Fruit fly (Drosophila melanogaster): ENCODE measurements around the gene CG34034.
"Not testable (repeated sequence)": the region's sequence is repeated elsewhere in the genome, so short reads cannot be mapped to it uniquely, and the experiment has no call there.

The CG34034 gene

dm6 chr3R:21739750-21740319 is 925 bp upstream of the CG34034 start, which contains the start of gene CG5849:
Gene CG5849, plus strand, starts transcription at chr3R:21740105.
- peak; percentile 30 for TF ChIP-seq noc (tag; optimal IDR thresholded peaks at IDR 0.05)

DNA sequence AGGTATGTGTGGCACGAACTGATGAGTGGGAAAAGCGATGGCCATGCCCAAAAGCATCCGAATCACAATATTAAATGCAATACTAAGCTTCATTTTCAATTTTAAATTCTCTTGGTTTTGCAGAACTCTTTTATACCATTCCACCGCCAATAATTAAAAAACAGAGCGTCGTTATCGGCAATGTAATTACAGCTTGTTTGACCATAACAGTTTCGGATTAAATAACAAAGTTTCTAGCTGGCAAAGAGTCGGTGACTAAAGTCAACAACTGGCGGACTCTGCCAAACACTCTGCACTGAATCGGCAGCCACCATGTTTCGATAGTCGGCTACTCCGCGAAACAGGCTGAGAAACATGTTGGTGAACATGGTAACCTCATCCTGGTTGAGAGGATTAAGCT is 1.6 kb downstream of the CG34034 start, which contains the start of gene CG42870:
CG42870 (minus strand) TSS at position 101 of the 400 bp plus-strand sequence.
- TF ChIP-seq noc (tag; optimal IDR thresholded peaks at IDR 0.05) = no peak

dm6 chr3R:21736749-21737148 is 2.2 kb downstream of the CG34034 start, which contains the start of gene CG42869:
Gene CG42869, minus strand, starts transcription at chr3R:21736849.
- no peak for TF ChIP-seq noc (tag; optimal IDR thresholded peaks at IDR 0.05)

DNA sequence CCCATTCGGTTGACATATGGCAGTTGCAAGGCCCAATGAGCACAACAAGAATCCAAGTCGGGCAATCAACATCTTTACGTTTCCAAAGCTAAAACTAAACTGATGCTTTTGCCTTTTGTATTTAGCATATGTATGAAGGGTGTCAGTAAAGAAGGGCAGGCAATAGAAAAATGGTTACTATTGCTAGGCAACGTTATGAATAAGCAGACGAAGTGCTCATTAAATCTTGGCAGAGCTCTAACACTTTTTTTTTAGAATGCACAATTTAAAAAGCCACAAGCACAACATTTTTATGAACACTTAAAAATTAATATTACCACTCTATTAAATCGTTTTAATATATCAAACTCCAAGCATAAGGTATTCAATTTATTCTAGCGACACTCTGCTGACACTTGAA is 2.7 kb downstream of the CG34034 start, which contains the start of gene Sfp93F:
Sfp93F (minus strand) TSS at position 101 of the 400 bp plus-strand sequence.
- not testable (repeated sequence) for TF ChIP-seq noc (tag; optimal IDR thresholded peaks at IDR 0.05)

DNA sequence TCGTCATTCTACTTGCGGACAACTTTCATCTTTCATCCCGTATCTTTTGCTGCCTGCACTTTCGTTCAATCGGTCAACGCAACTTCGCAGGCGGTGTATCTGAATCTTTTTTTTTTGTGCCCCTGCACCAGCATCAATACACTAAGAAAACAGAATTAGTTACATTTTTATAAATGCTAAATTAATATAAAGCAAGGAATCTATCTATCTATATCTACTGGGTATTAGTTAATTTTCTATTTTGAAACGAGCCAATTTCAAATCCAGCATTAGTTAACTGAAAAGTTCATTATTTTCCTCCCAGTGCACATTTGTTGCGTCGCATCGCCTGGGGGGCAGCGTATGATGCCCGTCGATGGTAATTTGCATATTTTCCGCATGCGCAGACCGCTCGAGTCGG is 6.0 kb downstream of the CG34034 start:
- TF ChIP-seq noc (tag; optimal IDR thresholded peaks at IDR 0.05) = no peak

- no peak for TF ChIP-seq noc (tag; optimal IDR thresholded peaks at IDR 0.05)
Measured at dm6 chr3R:21731682-21732081, 7.2 kb downstream of the CG34034 start.

DNA sequence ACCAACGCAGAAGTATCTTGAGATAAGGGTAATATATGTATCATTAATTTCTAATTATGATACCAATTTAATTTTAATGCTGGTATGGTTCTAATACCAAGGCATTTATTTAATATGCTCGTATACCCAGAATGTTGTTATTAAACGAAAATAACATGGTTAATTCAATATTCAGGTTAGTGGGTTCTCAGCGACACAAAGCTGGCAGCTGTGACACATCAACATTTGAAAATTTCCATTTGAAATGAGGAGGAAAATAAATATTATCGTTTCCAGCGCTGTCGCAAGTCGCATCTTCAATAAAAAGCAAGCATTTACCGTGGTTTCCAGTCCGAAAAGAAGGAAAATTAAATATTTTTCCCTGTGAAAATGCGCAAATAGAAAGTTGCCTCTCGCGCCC is 8.0 kb downstream of the CG34034 start:
- TF ChIP-seq noc (tag; optimal IDR thresholded peaks at IDR 0.05) = no peak

DNA sequence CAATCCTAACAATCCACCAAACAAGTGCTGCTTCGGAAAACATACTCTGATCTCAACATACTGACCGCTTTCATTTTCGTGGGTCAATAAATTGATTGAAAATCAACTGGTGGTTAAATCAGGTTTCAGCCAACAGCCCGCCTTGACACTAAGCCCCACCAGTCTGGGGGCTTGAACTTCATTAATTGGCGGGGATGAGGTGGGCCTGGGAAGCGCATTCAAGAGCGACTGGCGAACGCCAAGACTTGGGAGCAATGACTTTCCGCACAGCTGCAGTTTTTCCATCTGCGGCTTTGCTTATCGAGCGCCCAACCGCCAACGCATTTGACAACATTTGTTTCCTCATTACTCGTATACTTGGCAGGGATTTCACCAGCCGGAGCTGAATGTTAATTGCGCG is 12.3 kb downstream of the CG34034 start:
- TF ChIP-seq noc (tag; optimal IDR thresholded peaks at IDR 0.05) = no peak

dm6 chr3R:21722457-21722856 is 16.5 kb downstream of the CG34034 start:
- TF ChIP-seq noc (tag; optimal IDR thresholded peaks at IDR 0.05) = no peak

DNA sequence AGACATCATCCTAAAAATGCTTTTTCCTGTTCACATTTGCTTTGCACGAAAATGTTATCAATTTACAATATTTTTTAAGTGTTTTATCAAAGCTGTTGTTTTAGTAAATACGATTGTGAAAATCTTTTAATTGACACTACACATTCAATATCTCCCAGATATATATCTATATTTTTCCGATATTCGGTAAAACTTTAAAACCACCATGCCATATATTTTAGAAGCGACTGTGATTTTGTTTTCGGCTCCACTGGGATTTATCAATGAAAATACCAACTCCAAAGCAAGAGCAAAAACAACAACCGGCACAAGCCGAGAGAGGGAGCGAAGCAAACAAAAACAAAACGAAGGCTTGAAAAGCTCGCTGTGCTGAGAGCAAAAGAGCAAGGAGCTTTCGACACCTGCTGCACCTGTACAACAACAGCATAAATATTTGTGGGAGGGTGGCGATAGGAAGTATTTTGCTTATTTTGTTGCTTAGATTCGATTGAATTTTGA is 18.9 kb downstream of the CG34034 start:
- peak; percentile 19 for TF ChIP-seq noc (tag; optimal IDR thresholded peaks at IDR 0.05)

DNA sequence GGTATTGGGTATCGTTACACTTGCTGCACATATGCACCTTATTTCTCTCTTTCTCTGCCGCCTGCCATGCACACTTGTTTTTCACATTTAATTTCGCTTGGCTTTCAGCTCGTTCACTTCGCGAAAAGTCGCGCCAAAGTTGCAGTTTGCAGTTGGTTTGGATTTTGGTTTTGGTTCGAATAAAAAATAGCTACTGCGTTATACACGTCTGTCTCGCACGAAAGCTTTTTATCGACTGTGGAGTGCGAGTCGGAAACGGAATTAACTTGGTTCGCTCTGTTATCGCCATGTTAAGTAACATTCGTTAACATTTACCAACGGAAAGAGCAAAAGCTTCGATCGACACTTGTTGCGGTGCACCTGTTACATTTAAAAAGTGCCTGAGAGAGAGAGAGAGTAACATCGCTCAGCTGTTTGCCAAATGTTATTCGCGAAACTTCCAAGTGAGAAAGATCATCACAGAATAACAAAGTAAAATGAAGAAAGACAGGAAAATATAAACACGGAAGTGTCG is 19.4 kb downstream of the CG34034 start, which contains the start of gene CG31176:
CG31176 (minus strand) TSS at position 241 of the 514 bp plus-strand sequence.
- no peak for TF ChIP-seq noc (tag; optimal IDR thresholded peaks at IDR 0.05)

dm6 chr3R:21704439-21704838 is 34.5 kb downstream of the CG34034 start:
- TF ChIP-seq noc (tag; optimal IDR thresholded peaks at IDR 0.05) = no peak

DNA sequence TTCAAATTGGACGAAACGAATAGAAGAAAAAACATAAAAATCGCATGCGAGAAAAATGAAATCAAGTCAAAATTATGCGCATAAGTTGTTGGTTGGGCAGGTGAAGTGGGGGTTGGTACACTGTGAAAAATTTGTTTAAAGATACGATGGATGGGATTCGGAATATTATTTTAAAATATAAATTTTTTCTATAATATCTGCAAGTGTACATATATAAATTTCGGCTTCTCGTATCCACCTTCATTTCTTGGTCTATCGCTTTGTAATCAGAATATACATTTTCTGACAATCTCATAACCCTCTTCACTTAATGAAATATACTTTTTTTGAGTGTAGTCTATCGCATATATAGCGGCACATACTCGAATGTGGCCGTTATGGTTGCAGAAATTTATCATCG is 35.6 kb downstream of the CG34034 start:
- no peak for TF ChIP-seq noc (tag; optimal IDR thresholded peaks at IDR 0.05)

dm6 chr3R:21701529-21701928 is 37.4 kb downstream of the CG34034 start:
- TF ChIP-seq noc (tag; optimal IDR thresholded peaks at IDR 0.05) = no peak

DNA sequence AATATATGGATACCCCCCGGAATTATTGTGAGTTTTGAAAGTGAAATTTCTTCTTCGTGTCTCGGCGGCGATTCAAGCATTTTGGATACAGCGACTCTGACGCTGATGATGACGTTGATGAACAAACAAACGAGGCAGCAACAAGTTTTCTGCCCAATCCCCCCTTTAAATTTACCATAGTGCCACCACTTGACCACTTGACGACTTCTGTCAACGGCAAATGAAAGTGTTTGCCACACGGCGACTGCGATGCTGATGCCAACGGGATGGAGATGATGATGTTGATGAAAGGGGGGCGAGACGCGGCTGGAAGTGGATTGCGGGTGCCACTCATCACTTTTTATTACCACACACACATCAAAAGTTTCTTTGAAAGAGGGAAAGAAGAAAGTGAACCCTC is 38.5 kb downstream of the CG34034 start:
- TF ChIP-seq noc (tag; optimal IDR thresholded peaks at IDR 0.05) = no peak

DNA sequence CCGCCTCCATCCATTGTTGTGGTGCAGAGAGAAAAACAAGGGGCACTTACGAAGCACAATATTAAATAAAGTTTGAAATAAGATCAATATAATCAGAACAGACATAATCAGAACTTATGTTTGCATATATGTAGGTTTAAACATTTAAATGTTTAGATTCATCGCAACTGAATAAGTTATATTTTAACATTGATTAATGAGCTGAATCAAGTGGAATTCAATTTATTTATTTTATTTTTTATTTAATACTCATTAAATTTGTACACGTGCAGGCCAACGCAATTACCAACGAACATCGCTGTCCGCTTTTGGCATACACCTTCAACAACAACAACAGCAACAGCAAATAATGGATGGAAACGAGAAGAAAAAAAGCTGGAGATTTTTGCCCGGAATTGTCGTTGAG is 40.0 kb downstream of the CG34034 start:
- peak; percentile 25 for TF ChIP-seq noc (tag; optimal IDR thresholded peaks at IDR 0.05)

dm6 chr3R:21693110-21693672 is 45.7 kb downstream of the CG34034 start:
- no peak for TF ChIP-seq noc (tag; optimal IDR thresholded peaks at IDR 0.05)

Measured in whole organism, larva.